Worm (Caenorhabditis elegans) whole organism, L1 larva: Measurements from ENCODE around the gene Y37E11AM.3.

ENCODE experiments used
- C34B4.2 ChIP-seq: sonication (generic microtip); optimal IDR thresholded peaks from 2 replicates; lab custom pipeline; 2017; ENCODE audit warnings: mild to moderate bottlenecking, missing genetic modification characterization, missing compliant biosample characterization
- F16B12.6 ChIP-seq: fragments of 150-350 bp; optimal IDR thresholded peaks from 2 replicates; lab custom pipeline; 2014; ENCODE audit warnings: missing biosample characterization, missing genetic modification characterization
- Y116A8C.19 ChIP-seq: sonication (generic microtip); optimal IDR thresholded peaks from 2 replicates; lab custom pipeline; 2016; ENCODE audit warnings: missing compliant biosample characterization, missing genetic modification characterization, borderline replicate concordance
- aha-1 ChIP-seq: fragments of 150-350 bp; optimal IDR thresholded peaks from 2 replicates; lab custom pipeline; 2014; ENCODE audit warnings: missing biosample characterization, missing genetic modification characterization
- blmp-1 ChIP-seq: fragments of 150-350 bp; optimal IDR thresholded peaks from 2 replicates; lab custom pipeline; 2014; ENCODE audit warnings: missing biosample characterization, missing genetic modification characterization
- ceh-8 ChIP-seq: fragments of 200-800 bp; sonication (Bioruptor generic); optimal IDR thresholded peaks from 2 replicates; lab custom pipeline; 2018; ENCODE audit warnings: mild to moderate bottlenecking, missing genetic modification characterization, moderate library complexity, missing compliant biosample characterization
- ceh-88 ChIP-seq: fragments of 200-800 bp; sonication (Bioruptor generic); IDR thresholded peaks from 2 replicates; pipeline ENCODE4 v1.3.6; 2022; ENCODE audit warnings: missing genetic modification characterization, missing compliant biosample characterization
- ceh-90 ChIP-seq: sonication (generic microtip); optimal IDR thresholded peaks from 2 replicates; lab custom pipeline; 2016; ENCODE audit warnings: missing genetic modification characterization, missing compliant biosample characterization
- ces-1 ChIP-seq: fragments of 150-350 bp; optimal IDR thresholded peaks from 2 replicates; lab custom pipeline; 2014; ENCODE audit warnings: missing biosample characterization, missing genetic modification reagents, missing genetic modification characterization
- dpl-1 ChIP-seq, 3 experiments: fragments of 150-350 bp in 2 of 3; sonication (generic microtip) in 1 of 3; optimal IDR thresholded peaks; 2 replicates each; lab custom pipeline; 2014 to 2017; ENCODE audit warnings: missing biosample characterization in 3 of 3, missing genetic modification characterization in 3 of 3, missing genetic modification reagents in 3 of 3
- egl-13 ChIP-seq: sonication (generic microtip); optimal IDR thresholded peaks from 2 replicates; lab custom pipeline; 2016; ENCODE audit warnings: missing genotype, missing genetic modification reagents, missing genetic modification characterization, missing compliant biosample characterization
- egl-27 ChIP-seq, 2 experiments: fragments of 150-350 bp in 1 of 2; sonication (generic microtip); optimal IDR thresholded peaks; 3 replicates each; lab custom pipeline; 2017 to 2018; ENCODE audit warnings: missing biosample characterization in 2 of 2, missing genetic modification characterization in 2 of 2, missing genetic modification reagents in 2 of 2
- elt-3 ChIP-seq, 6 experiments: fragments of 150-350 bp in 1 of 6; sonication (generic microtip); optimal IDR thresholded peaks; 2 replicates each; lab custom pipeline; 2017 to 2018; ENCODE audit warnings: missing biosample characterization in 6 of 6, missing genetic modification characterization in 6 of 6, inconsistent platforms in 1 of 6
- fkh-4 ChIP-seq: sonication (generic microtip); optimal IDR thresholded peaks from 2 replicates; lab custom pipeline; 2016; ENCODE audit warnings: missing compliant biosample characterization, missing genetic modification characterization, borderline replicate concordance
- fos-1 ChIP-seq: fragments of 150-350 bp; optimal IDR thresholded peaks from 2 replicates; lab custom pipeline; 2014; ENCODE audit warnings: missing biosample characterization, missing genetic modification characterization
- grh-1 ChIP-seq: fragments of 200-800 bp; sonication (Bioruptor generic); IDR thresholded peaks from 2 replicates; pipeline ENCODE4 v1.3.6; 2022; ENCODE audit warnings: missing genetic modification reagents, missing genetic modification characterization, missing compliant biosample characterization
- hlh-17 ChIP-seq: fragments of 200-800 bp; sonication (Bioruptor generic); optimal IDR thresholded peaks from 2 replicates; lab custom pipeline; 2018; ENCODE audit warnings: missing genetic modification characterization, mild to moderate bottlenecking, missing compliant biosample characterization, moderate library complexity, borderline replicate concordance
- hlh-4 ChIP-seq: sonication (generic microtip); optimal IDR thresholded peaks from 2 replicates; lab custom pipeline; 2016; ENCODE audit warnings: mild to moderate bottlenecking, missing genetic modification characterization, missing compliant biosample characterization
- isw-1 ChIP-seq: fragments of 200-800 bp; sonication (Bioruptor generic); IDR thresholded peaks from 2 replicates; pipeline ENCODE4 v1.3.6; 2022; ENCODE audit warnings: missing genetic modification characterization, missing compliant biosample characterization
- jun-1 ChIP-seq: fragments of 150-350 bp; optimal IDR thresholded peaks from 2 replicates; lab custom pipeline; 2014; ENCODE audit warnings: missing biosample characterization, missing genetic modification reagents, missing genetic modification characterization
- lin-35 ChIP-seq, 2 experiments: fragments of 150-350 bp; optimal IDR thresholded peaks; 2 replicates each; lab custom pipeline; 2014; ENCODE audit warnings: missing biosample characterization in 2 of 2, missing genetic modification characterization in 2 of 2, missing genetic modification reagents in 2 of 2
- lin-39 ChIP-seq: fragments of 150-350 bp; optimal IDR thresholded peaks from 2 replicates; lab custom pipeline; 2014; ENCODE audit warnings: missing biosample characterization, missing genetic modification reagents, missing genetic modification characterization
- mep-1 ChIP-seq: fragments of 150-350 bp; optimal IDR thresholded peaks from 2 replicates; lab custom pipeline; 2014; ENCODE audit warnings: missing biosample characterization, missing genetic modification characterization
- nhr-12 ChIP-seq: sonication (generic microtip); optimal IDR thresholded peaks from 2 replicates; lab custom pipeline; 2017; ENCODE audit warnings: missing biosample characterization, missing genetic modification characterization
- nhr-20 ChIP-seq: sonication (generic microtip); optimal IDR thresholded peaks from 2 replicates; lab custom pipeline; 2016; ENCODE audit warnings: mild to moderate bottlenecking, missing genetic modification characterization, missing compliant biosample characterization
- nhr-28 ChIP-seq: fragments of 150-350 bp; optimal IDR thresholded peaks from 2 replicates; lab custom pipeline; 2014; ENCODE audit warnings: missing biosample characterization, missing genetic modification characterization
- nhr-47 ChIP-seq: sonication (generic microtip); optimal IDR thresholded peaks from 2 replicates; lab custom pipeline; 2016; ENCODE audit warnings: mild to moderate bottlenecking, missing genetic modification characterization, moderate library complexity, missing compliant biosample characterization
- nhr-77 ChIP-seq: fragments of 150-350 bp; optimal IDR thresholded peaks from 2 replicates; lab custom pipeline; 2014; ENCODE audit warnings: missing biosample characterization, missing genetic modification characterization
- nhr-84 ChIP-seq: sonication (generic microtip); optimal IDR thresholded peaks from 2 replicates; lab custom pipeline; 2017; ENCODE audit warnings: missing biosample characterization, missing genetic modification characterization
- nhr-90 ChIP-seq: sonication (generic microtip); optimal IDR thresholded peaks from 2 replicates; lab custom pipeline; 2016; ENCODE audit warnings: mild to moderate bottlenecking, missing genetic modification characterization, missing compliant biosample characterization; ENCODE audit not compliant: poor library complexity
- pag-3 ChIP-seq: sonication (generic microtip); optimal IDR thresholded peaks from 2 replicates; lab custom pipeline; 2017; ENCODE audit warnings: missing genetic modification characterization, mild to moderate bottlenecking, missing compliant biosample characterization, antibody characterized with exemption, borderline replicate concordance; ENCODE audit not compliant: insufficient read depth
- pax-3 ChIP-seq: fragments of 200-800 bp; sonication (Bioruptor generic); optimal IDR thresholded peaks from 2 replicates; lab custom pipeline; 2018; ENCODE audit warnings: mild to moderate bottlenecking, missing genetic modification characterization, moderate library complexity, missing compliant biosample characterization
- pqm-1 ChIP-seq: sonication (generic microtip); optimal IDR thresholded peaks from 3 replicates; lab custom pipeline; 2017; ENCODE audit warnings: missing biosample characterization, missing genetic modification characterization
- skn-1 ChIP-seq: fragments of 150-350 bp; optimal IDR thresholded peaks from 2 replicates; lab custom pipeline; 2014; ENCODE audit warnings: missing biosample characterization, missing genetic modification characterization
- snu-23 ChIP-seq: sonication (generic microtip); optimal IDR thresholded peaks from 2 replicates; lab custom pipeline; 2016; ENCODE audit warnings: missing genetic modification characterization, missing compliant biosample characterization
- sptf-1 ChIP-seq: fragments of 150-350 bp; optimal IDR thresholded peaks from 2 replicates; lab custom pipeline; 2014; ENCODE audit warnings: missing biosample characterization, missing genetic modification characterization
- sup-37 ChIP-seq: fragments of 200-800 bp; sonication (Bioruptor generic); optimal IDR thresholded peaks from 2 replicates; lab custom pipeline; 2018; ENCODE audit warnings: mild to moderate bottlenecking, missing genetic modification characterization, missing compliant biosample characterization
- swsn-7 ChIP-seq: sonication (generic microtip); optimal IDR thresholded peaks from 2 replicates; lab custom pipeline; 2016; ENCODE audit warnings: missing genetic modification characterization, missing compliant biosample characterization
- tbx-2 ChIP-seq: sonication (generic microtip); optimal IDR thresholded peaks from 2 replicates; lab custom pipeline; 2016; ENCODE audit warnings: missing genetic modification characterization, missing compliant biosample characterization
- unc-130 ChIP-seq: fragments of 150-350 bp; optimal IDR thresholded peaks from 2 replicates; lab custom pipeline; 2017; ENCODE audit warnings: missing biosample characterization, missing genetic modification characterization, inconsistent platforms
- unc-86 ChIP-seq: sonication (generic microtip); optimal IDR thresholded peaks from 2 replicates; lab custom pipeline; 2016; ENCODE audit warnings: missing genetic modification characterization, missing compliant biosample characterization
- unc-98 ChIP-seq: fragments of 200-800 bp; sonication (Bioruptor generic); IDR thresholded peaks from 2 replicates; pipeline ENCODE4 v1.3.6; 2022; ENCODE audit warnings: missing genetic modification characterization, missing compliant biosample characterization
- xbp-1 ChIP-seq: sonication (generic microtip); optimal IDR thresholded peaks from 2 replicates; lab custom pipeline; 2016; ENCODE audit warnings: missing genetic modification characterization, missing compliant biosample characterization
- zip-4 ChIP-seq: fragments of 200-800 bp; sonication (Bioruptor generic); optimal IDR thresholded peaks from 2 replicates; lab custom pipeline; 2018; ENCODE audit warnings: mild to moderate bottlenecking, missing genetic modification characterization, moderate library complexity, missing compliant biosample characterization

The Y37E11AM.3 gene

ce11 chrIV:3742426-3742839 lies 23.5 kb upstream of the Y37E11AM.3 start (continued):
- TF ChIP-seq nhr-20 (tag; lab: Kevin White, UChicago) (peak; percentile 89), fos-1 (tag; lab: Kevin White, UChicago) (peak; percentile 84), F16B12.6 (tag; lab: Kevin White, UChicago) (peak; percentile 46), ces-1 (GFP tag; lab: Kevin White, UChicago) (no peak), jun-1 (peak; percentile 83), nhr-28 (no peak), nhr-90 (tag; lab: Kevin White, UChicago) (peak; percentile 75), unc-98 (GFP tag; lab: Robert Waterston, UW) (no peak), aha-1 (tag; lab: Kevin White, UChicago) (peak; percentile 39), sptf-1 (tag; lab: Kevin White, UChicago) (no peak), snu-23 (GFP tag; lab: Kevin White, UChicago) (peak; percentile 94), pqm-1 (tag; lab: Kevin White, UChicago) (peak; percentile 17), egl-13 (tag; lab: Kevin White, UChicago) (peak; percentile 52), xbp-1 (peak; percentile 76), unc-86 (peak; percentile 74), fkh-4 (tag; lab: Kevin White, UChicago) (no peak), pag-3 (tag; lab: Kevin White, UChicago) (no peak), nhr-12 (tag; lab: Kevin White, UChicago) (no peak), nhr-77 (tag; lab: Kevin White, UChicago) (peak; percentile 80), swsn-7 (tag; lab: Kevin White, UChicago) (peak; percentile 89), nhr-84 (tag; lab: Kevin White, UChicago) (no peak), skn-1 (tag; lab: Kevin White, UChicago) (peak; percentile 77), C34B4.2 (tag; lab: Kevin White, UChicago) (no peak), zip-4 (GFP tag; lab: Kevin White, UChicago) (peak; percentile 39), hlh-17 (GFP tag; lab: Kevin White, UChicago) (no peak), nhr-47 (peak; percentile 86), lin-39 (tag; lab: Kevin White, UChicago) (peak; percentile 58), ceh-88 (GFP tag; lab: Robert Waterston, UW) (no peak), blmp-1 (tag; lab: Kevin White, UChicago) (peak; percentile 88), sup-37 (GFP tag; lab: Kevin White, UChicago) (no peak), unc-130 (tag; lab: Kevin White, UChicago) (no peak), mep-1 (peak; percentile 82), pax-3 (peak; percentile 24), tbx-2 (tag; lab: Kevin White, UChicago) (peak; percentile 83), egl-27 (tag; optimal IDR thresholded peaks at IDR 0.05; lab: Kevin White, UChicago) (peak in 1 of 2 experiments; percentile 70), Y116A8C.19 (tag; lab: Kevin White, UChicago) (no peak), lin-35 (GFP tag; optimal IDR thresholded peaks at IDR 0.05; lab: Kevin White, UChicago) (peak; percentile 75 to 81), isw-1 (GFP tag; lab: Robert Waterston, UW) (peak; percentile 71), grh-1 (GFP tag; lab: Robert Waterston, UW) (peak; percentile 27; the same call in 1 of the 2 replicates), dpl-1 (GFP tag; optimal IDR thresholded peaks at IDR 0.05; lab: Kevin White, UChicago) (peak; percentile 52 to 65 (median 61)), ceh-8 (GFP tag; lab: Kevin White, UChicago) (peak; percentile 58), ceh-90 (tag; lab: Kevin White, UChicago) (no peak), hlh-4 (no peak), elt-3 (tag; optimal IDR thresholded peaks at IDR 0.05; lab: Kevin White, UChicago) (peak in 2 of 6 experiments; percentile 46 to 58)
